Worm (Caenorhabditis elegans) whole organism, L4 larva: Measurements from ENCODE around the gene C09H10.4.

Experiments used
- F26F4.8 ChIP-seq: fragments of 200-800 bp; sonication (Bioruptor generic); conservative IDR thresholded peaks from 2 replicates; pipeline ENCODE4 v1.3.6; 2022; ENCODE audit warnings: missing genetic modification characterization, missing compliant biosample characterization
- F44E2.7 ChIP-seq: fragments of 200-800 bp; sonication (Bioruptor generic); IDR thresholded peaks from 2 replicates; pipeline ENCODE4 v2.1.2; 2022; ENCODE audit warnings: missing genetic modification characterization, missing compliant biosample characterization
- Y105C5A.15 ChIP-seq: fragments of 200-800 bp; sonication (Bioruptor generic); IDR thresholded peaks from 2 replicates; pipeline ENCODE4 v1.3.6; 2022; ENCODE audit warnings: missing genetic modification characterization, missing compliant biosample characterization
- Y5F2A.4 ChIP-seq: fragments of 200-800 bp; sonication (Bioruptor generic); optimal IDR thresholded peaks from 2 replicates; lab custom pipeline; 2018; ENCODE audit warnings: mild to moderate bottlenecking, missing genetic modification characterization, missing compliant biosample characterization
- ZK337.2 ChIP-seq: fragments of 200-800 bp; sonication (Bioruptor generic); IDR thresholded peaks from 2 replicates; pipeline ENCODE4 v1.3.6; 2022; ENCODE audit warnings: missing genetic modification reagents, missing genetic modification characterization, missing compliant biosample characterization
- ama-1 ChIP-seq: fragments of 150-350 bp; optimal IDR thresholded peaks from 2 replicates; lab custom pipeline; 2014; ENCODE audit warnings: inconsistent platforms, mixed read lengths
- ceh-28 ChIP-seq: fragments of 150-350 bp; optimal IDR thresholded peaks from 2 replicates; lab custom pipeline; 2014; ENCODE audit warnings: missing biosample characterization, missing genetic modification reagents, missing genetic modification characterization
- ceh-32 ChIP-seq: sonication (generic microtip); optimal IDR thresholded peaks from 2 replicates; lab custom pipeline; 2016; ENCODE audit warnings: mild to moderate bottlenecking, missing genetic modification characterization, missing compliant biosample characterization; ENCODE audit not compliant: poor library complexity
- ceh-44 ChIP-seq: fragments of 200-800 bp; sonication (Bioruptor generic); IDR thresholded peaks from 2 replicates; pipeline ENCODE4 v1.3.6; 2022; ENCODE audit warnings: missing genetic modification reagents, missing genetic modification characterization, missing compliant biosample characterization
- ceh-62 ChIP-seq: sonication (generic microtip); optimal IDR thresholded peaks from 2 replicates; lab custom pipeline; 2017; ENCODE audit warnings: missing biosample characterization, missing genetic modification characterization
- ces-1 ChIP-seq: fragments of 150-350 bp; sonication (generic microtip); optimal IDR thresholded peaks from 4 replicates; lab custom pipeline; 2014; ENCODE audit warnings: missing biosample characterization, missing genetic modification reagents, missing genetic modification characterization
- cey-2 ChIP-seq: sonication (generic microtip); optimal IDR thresholded peaks from 3 replicates; lab custom pipeline; 2017; ENCODE audit warnings: missing genetic modification characterization, mild to moderate bottlenecking, missing compliant biosample characterization, antibody characterized with exemption, borderline replicate concordance; ENCODE audit not compliant: insufficient read depth
- daf-12 ChIP-seq: fragments of 150-350 bp; optimal IDR thresholded peaks from 2 replicates; lab custom pipeline; 2014; ENCODE audit warnings: missing biosample characterization, missing genetic modification reagents, missing genetic modification characterization
- dmd-9 ChIP-seq: fragments of 200-800 bp; sonication (Bioruptor generic); IDR thresholded peaks from 2 replicates; pipeline ENCODE4 v1.3.6; 2022; ENCODE audit warnings: missing genetic modification reagents, missing genetic modification characterization, missing compliant biosample characterization
- gei-8 ChIP-seq: fragments of 200-800 bp; sonication (Bioruptor generic); optimal IDR thresholded peaks from 2 replicates; lab custom pipeline; 2018; ENCODE audit warnings: mild to moderate bottlenecking, missing genetic modification characterization, missing compliant biosample characterization
- hif-1 ChIP-seq, 2 experiments: sonication (generic microtip); optimal IDR thresholded peaks; 2 replicates each; lab custom pipeline; 2016 to 2017; ENCODE audit warnings: missing compliant biosample characterization in 2 of 2, missing genetic modification characterization in 2 of 2, missing genetic modification reagents in 2 of 2, missing genotype in 2 of 2, mild to moderate bottlenecking in 1 of 2
- hlh-30 ChIP-seq: sonication (generic microtip); optimal IDR thresholded peaks from 2 replicates; lab custom pipeline; 2017; ENCODE audit warnings: antibody characterized with exemption, mild to moderate bottlenecking, missing genetic modification characterization, missing compliant biosample characterization; ENCODE audit not compliant: insufficient read depth
- hmg-1.1 ChIP-seq: fragments of 200-800 bp; sonication (Bioruptor generic); IDR thresholded peaks from 2 replicates; pipeline ENCODE4 v1.3.6; 2022; ENCODE audit warnings: missing genetic modification reagents, missing genetic modification characterization, missing compliant biosample characterization
- lin-29 ChIP-seq: fragments of 200-800 bp; sonication (Bioruptor generic); IDR thresholded peaks from 2 replicates; pipeline ENCODE4 v1.3.6; 2022; ENCODE audit warnings: missing genetic modification reagents, missing genetic modification characterization, missing compliant biosample characterization
- lir-3 ChIP-seq: sonication (generic microtip); optimal IDR thresholded peaks from 2 replicates; lab custom pipeline; 2016; ENCODE audit warnings: mild to moderate bottlenecking, missing genetic modification characterization, missing compliant biosample characterization
- madf-9 ChIP-seq: fragments of 200-800 bp; sonication (Bioruptor generic); conservative IDR thresholded peaks from 2 replicates; pipeline ENCODE4 v1.3.6; 2022; ENCODE audit warnings: missing genetic modification reagents, missing genetic modification characterization, missing compliant biosample characterization
- mdl-1 ChIP-seq, 2 experiments: fragments of 150-350 bp in 1 of 2; sonication (generic microtip) in 1 of 2; optimal IDR thresholded peaks; 2 replicates each; lab custom pipeline; 2014 to 2017; ENCODE audit warnings: missing biosample characterization in 2 of 2, missing genetic modification characterization in 2 of 2
- mep-1 ChIP-seq: fragments of 150-350 bp; sonication (generic microtip); optimal IDR thresholded peaks from 3 replicates; lab custom pipeline; 2014; ENCODE audit warnings: missing biosample characterization, missing genetic modification characterization
- mxl-2 ChIP-seq: fragments of 200-800 bp; sonication (Bioruptor generic); conservative IDR thresholded peaks from 2 replicates; pipeline ENCODE4 v1.3.6; 2022; ENCODE audit warnings: missing genetic modification reagents, missing genetic modification characterization, missing compliant biosample characterization
- mxl-3 ChIP-seq: fragments of 200-800 bp; sonication (Bioruptor generic); optimal IDR thresholded peaks from 2 replicates; lab custom pipeline; 2018; ENCODE audit warnings: mild to moderate bottlenecking, missing genetic modification characterization, missing compliant biosample characterization
- nhr-25 ChIP-seq: sonication (generic microtip); optimal IDR thresholded peaks from 2 replicates; lab custom pipeline; 2017; ENCODE audit warnings: missing genetic modification characterization, mild to moderate bottlenecking, missing compliant biosample characterization, antibody characterized with exemption, moderate library complexity, borderline replicate concordance; ENCODE audit not compliant: insufficient read depth
- nhr-28 ChIP-seq: fragments of 150-350 bp; optimal IDR thresholded peaks from 2 replicates; lab custom pipeline; 2014; ENCODE audit warnings: missing biosample characterization, missing genetic modification characterization
- nhr-6 ChIP-seq: fragments of 150-350 bp; optimal IDR thresholded peaks from 2 replicates; lab custom pipeline; 2014; ENCODE audit warnings: missing biosample characterization, missing genetic modification characterization
- nhr-77 ChIP-seq: fragments of 150-350 bp; optimal IDR thresholded peaks from 2 replicates; lab custom pipeline; 2014; ENCODE audit warnings: missing biosample characterization, missing genetic modification characterization
- pha-4 ChIP-seq, 2 experiments: fragments of 150-350 bp in 1 of 2; fragments of 200-800 bp in 1 of 2; sonication (Bioruptor generic) in 1 of 2; IDR thresholded peaks in 1 of 2; optimal IDR thresholded peaks in 1 of 2; 2 replicates each; pipeline versions ENCODE4 v1.3.6 to Lab custom; 2014 to 2022; ENCODE audit warnings: missing genetic modification characterization in 2 of 2, missing genetic modification reagents in 2 of 2, missing biosample characterization in 1 of 2, missing compliant biosample characterization in 1 of 2
- skn-1 ChIP-seq: fragments of 150-350 bp; optimal IDR thresholded peaks from 2 replicates; lab custom pipeline; 2014; ENCODE audit warnings: missing biosample characterization, missing genetic modification characterization
- snpc-1.2 ChIP-seq: fragments of 200-800 bp; sonication (Bioruptor generic); IDR thresholded peaks from 2 replicates; pipeline ENCODE4 v1.3.6; 2022; ENCODE audit warnings: missing genetic modification reagents, missing genetic modification characterization, missing compliant biosample characterization
- snpc-4 ChIP-seq: fragments of 150-350 bp; optimal IDR thresholded peaks from 2 replicates; lab custom pipeline; 2014; ENCODE audit warnings: missing biosample characterization, missing genetic modification characterization
- unc-130 ChIP-seq: sonication (generic microtip); optimal IDR thresholded peaks from 2 replicates; lab custom pipeline; 2016; ENCODE audit warnings: missing genetic modification reagents, missing genetic modification characterization, missing compliant biosample characterization
- unc-62 ChIP-seq, 3 experiments: fragments of 150-350 bp in 1 of 3; sonication (generic microtip); optimal IDR thresholded peaks in 2 of 3; peaks in 1 of 3; 1 replicate in 1 of 3; 2 replicates in 2 of 3; lab custom pipeline; 2014 to 2017; ENCODE audit warnings: missing biosample characterization in 3 of 3, missing genetic modification characterization in 3 of 3, missing genetic modification reagents in 3 of 3, missing genotype in 1 of 3
- zag-1 ChIP-seq: fragments of 150-350 bp; optimal IDR thresholded peaks from 2 replicates; lab custom pipeline; 2014; ENCODE audit warnings: missing biosample characterization, missing genetic modification characterization
- ztf-11 ChIP-seq: fragments of 150-350 bp; optimal IDR thresholded peaks from 2 replicates; lab custom pipeline; 2014; ENCODE audit warnings: missing biosample characterization, missing genetic modification characterization

C09H10.4 gene

ce11 chrII:11055223-11055622 is 44.7 kb upstream of the C09H10.4 start, which contains the start of gene F45E10.2:
F45E10.2 (minus strand) TSS chrII:11055323.
- TF ChIP-seq nhr-25 (tag; lab: Kevin White, UChicago) (no peak), Y5F2A.4 (GFP tag; lab: Kevin White, UChicago) (no peak), ama-1 (lab: Kevin White, UChicago) (no peak), lir-3 (tag; lab: Kevin White, UChicago) (no peak), ztf-11 (no peak), daf-12 (tag; lab: Kevin White, UChicago) (no peak), ceh-44 (no peak), cey-2 (tag; lab: Kevin White, UChicago) (no peak), dmd-9 (no peak), mxl-2 (no peak), F44E2.7 (GFP tag; lab: Robert Waterston, UW) (no peak), ceh-28 (tag; lab: Kevin White, UChicago) (no peak), hmg-1.1 (GFP tag; lab: Robert Waterston, UW) (no peak), gei-8 (GFP tag; lab: Kevin White, UChicago) (no peak), mdl-1 (tag; optimal IDR thresholded peaks at IDR 0.05; lab: Kevin White, UChicago) (no peak), ceh-62 (tag; lab: Kevin White, UChicago) (no peak), nhr-6 (tag; lab: Kevin White, UChicago) (no peak), zag-1 (tag; lab: Kevin White, UChicago) (no peak)

ce11 chrII:11057256-11057655 is 42.7 kb upstream of the C09H10.4 start:
- TF ChIP-seq hif-1 (tag; optimal IDR thresholded peaks at IDR 0.05; lab: Kevin White, UChicago): no peak
- peak; percentile 61 for TF ChIP-seq nhr-28
- TF ChIP-seq pha-4 (GFP tag; IDR thresholded peaks at IDR 0.05; lab: Robert Waterston, UW): no peak
- TF ChIP-seq pha-4 (tag; optimal IDR thresholded peaks at IDR 0.05; lab: Kevin White, UChicago): no peak
- TF ChIP-seq madf-9: no peak
- TF ChIP-seq mdl-1 (tag; optimal IDR thresholded peaks at IDR 0.05; lab: Kevin White, UChicago): no peak
- peak; percentile 39 for TF ChIP-seq hlh-30 (tag; lab: Kevin White, UChicago)
- no peak for TF ChIP-seq ZK337.2 (GFP tag; lab: Robert Waterston, UW)
- TF ChIP-seq unc-130: no peak
- no peak for TF ChIP-seq Y105C5A.15 (GFP tag; lab: Robert Waterston, UW)
- no peak for TF ChIP-seq nhr-77 (tag; lab: Kevin White, UChicago)
- TF ChIP-seq mxl-3 (GFP tag; lab: Kevin White, UChicago): no peak

ce11 chrII:11064191-11064695 is 35.7 kb upstream of the C09H10.4 start:
- TF ChIP-seq unc-62 (GFP tag; optimal IDR thresholded peaks at IDR 0.05 in 1 of 2; lab: Kevin White, UChicago) (peak in 1 of 2 experiments; percentile 96), unc-62 (tag; optimal IDR thresholded peaks at IDR 0.05; lab: Kevin White, UChicago) (no peak), mep-1 (tag; lab: Kevin White, UChicago) (no peak), hmg-1.1 (GFP tag; lab: Robert Waterston, UW) (0 out of 2 replicates have a peak, but pooled peaks have one; percentile 14), nhr-28 (no peak), snpc-4 (tag; lab: Kevin White, UChicago) (no peak)

ce11 chrII:11072565-11072964 is 27.4 kb upstream of the C09H10.4 start:
- TF ChIP-seq Y5F2A.4 (GFP tag; lab: Kevin White, UChicago): no peak
- TF ChIP-seq skn-1: no peak
- no peak for TF ChIP-seq nhr-6 (tag; lab: Kevin White, UChicago)
- no peak for TF ChIP-seq F26F4.8 (GFP tag; lab: Robert Waterston, UW)
- no peak for TF ChIP-seq snpc-4 (tag; lab: Kevin White, UChicago)
- TF ChIP-seq snpc-1.2 (GFP tag; lab: Robert Waterston, UW): no peak
- TF ChIP-seq ceh-32: no peak
- TF ChIP-seq ces-1: no peak
- TF ChIP-seq ztf-11: no peak
- TF ChIP-seq lin-29 (GFP tag; lab: Robert Waterston, UW): no peak
